Fruit fly (Drosophila melanogaster) whole organism, embryonic: ENCODE data around the gene DPCoAC.
A peak's percentile ranks its signal among the peaks of the same experiment; 100 is the strongest.

Experiments used
- B-H1 ChIP-seq: fragments of 200-800 bp; sonication (Bioruptor generic); IDR thresholded peaks from 3 replicates; pipeline ENCODE4 v1.3.6; 2022; ENCODE audit warnings: missing biosample characterization, missing genetic modification characterization
- BEAF-32 ChIP-seq: fragments of 200-800 bp; sonication (Bioruptor generic); optimal IDR thresholded peaks from 3 replicates; lab custom pipeline; 2017; ENCODE audit warnings: missing biosample characterization, missing genetic modification characterization, mild to moderate bottlenecking, moderate library complexity, missing genetic modification reagents
- CG10543 ChIP-seq: fragments of 200-800 bp; sonication (Bioruptor generic); optimal IDR thresholded peaks from 3 replicates; lab custom pipeline; 2017; ENCODE audit warnings: missing biosample characterization, mild to moderate bottlenecking, missing genetic modification characterization, moderate library complexity
- CG12155 ChIP-seq: fragments of 200-800 bp; sonication (Bioruptor generic); optimal IDR thresholded peaks from 3 replicates; lab custom pipeline; 2016; ENCODE audit warnings: missing biosample characterization, missing genetic modification characterization
- CG12769 ChIP-seq: fragments of 200-800 bp; sonication (Bioruptor generic); optimal IDR thresholded peaks from 2 replicates; lab custom pipeline; 2019; ENCODE audit warnings: missing biosample characterization, mild to moderate bottlenecking, missing genetic modification characterization, moderate library complexity
- CG13287 ChIP-seq: fragments of 200-800 bp; sonication (Bioruptor generic); IDR thresholded peaks from 2 replicates; pipeline ENCODE4 v1.3.6; 2022; ENCODE audit warnings: missing biosample characterization, missing genetic modification characterization; ENCODE audit not compliant: partially characterized antibody
- CG16815 ChIP-seq: fragments of 200-800 bp; sonication (Bioruptor generic); optimal IDR thresholded peaks from 3 replicates; lab custom pipeline; 2017; ENCODE audit warnings: missing biosample characterization, mild to moderate bottlenecking, missing genetic modification characterization
- CG17912 ChIP-seq: fragments of 200-800 bp; sonication (Bioruptor generic); optimal IDR thresholded peaks from 2 replicates; lab custom pipeline; 2018; ENCODE audit warnings: missing biosample characterization, mild to moderate bottlenecking, missing genetic modification characterization
- CG2875 ChIP-seq: fragments of 200-800 bp; sonication (Bioruptor generic); optimal IDR thresholded peaks from 2 replicates; lab custom pipeline; 2017; ENCODE audit warnings: missing biosample characterization, mild to moderate bottlenecking, missing genetic modification characterization, missing genetic modification reagents
- CG30403 ChIP-seq: fragments of 200-800 bp; sonication (Bioruptor generic); optimal IDR thresholded peaks from 3 replicates; lab custom pipeline; 2016; ENCODE audit warnings: missing biosample characterization, missing genetic modification characterization
- CG31365 ChIP-seq: fragments of 200-800 bp; sonication (Bioruptor generic); optimal IDR thresholded peaks from 2 replicates; lab custom pipeline; 2018; ENCODE audit warnings: missing biosample characterization, mild to moderate bottlenecking, missing genetic modification characterization
- CG32532 ChIP-seq: fragments of 200-800 bp; sonication (Bioruptor generic); IDR thresholded peaks from 2 replicates; pipeline ENCODE4 v1.3.6; 2022; ENCODE audit warnings: missing biosample characterization, missing genetic modification characterization
- CG34224 ChIP-seq: fragments of 200-800 bp; sonication (Bioruptor generic); IDR thresholded peaks from 3 replicates; pipeline ENCODE4 v1.3.6; 2022; ENCODE audit warnings: missing biosample characterization, missing genetic modification characterization; ENCODE audit not compliant: partially characterized antibody
- CG34376 ChIP-seq: fragments of 200-800 bp; sonication (Bioruptor generic); optimal IDR thresholded peaks from 2 replicates; lab custom pipeline; 2018; ENCODE audit warnings: missing biosample characterization, mild to moderate bottlenecking, missing genetic modification characterization
- CG4328 ChIP-seq: fragments of 200-800 bp; sonication (Bioruptor generic); optimal IDR thresholded peaks from 3 replicates; lab custom pipeline; 2017; ENCODE audit warnings: missing biosample characterization, missing genetic modification reagents, missing genetic modification characterization
- CG4730 ChIP-seq: fragments of 200-800 bp; sonication (Bioruptor generic); IDR thresholded peaks from 2 replicates; pipeline ENCODE4 v1.3.6; 2022; ENCODE audit warnings: missing biosample characterization, missing genetic modification characterization
- CG5953 ChIP-seq: fragments of 200-800 bp; sonication (Bioruptor generic); IDR thresholded peaks from 2 replicates; pipeline ENCODE4 v1.3.6; 2022; ENCODE audit warnings: missing biosample characterization, missing genetic modification characterization
- CG6683 ChIP-seq: fragments of 200-800 bp; sonication (Bioruptor generic); optimal IDR thresholded peaks from 2 replicates; lab custom pipeline; 2017; ENCODE audit warnings: missing biosample characterization, mild to moderate bottlenecking, missing genetic modification characterization, missing genetic modification reagents
- CG6689 ChIP-seq: fragments of 200-800 bp; sonication (Bioruptor generic); IDR thresholded peaks from 2 replicates; pipeline ENCODE4 v1.3.6; 2022; ENCODE audit warnings: missing biosample characterization, missing genetic modification characterization
- CG6813 ChIP-seq: fragments of 200-800 bp; sonication (Bioruptor generic); optimal IDR thresholded peaks from 2 replicates; lab custom pipeline; 2017; ENCODE audit warnings: missing biosample characterization, missing genetic modification characterization, mild to moderate bottlenecking, moderate library complexity, missing genetic modification reagents
- CG7963 ChIP-seq: fragments of 200-800 bp; sonication (Bioruptor generic); IDR thresholded peaks from 3 replicates; pipeline ENCODE4 v1.3.6; 2022; ENCODE audit warnings: missing biosample characterization, missing genetic modification characterization; ENCODE audit not compliant: partially characterized antibody
- CG8290 ChIP-seq, 3 experiments: fragments of 200-800 bp; sonication (Bioruptor generic); optimal IDR thresholded peaks; 2 replicates each; lab custom pipeline; 2016 to 2019; ENCODE audit warnings: missing biosample characterization in 3 of 3, missing genetic modification characterization in 3 of 3, mild to moderate bottlenecking in 2 of 3, moderate library complexity in 1 of 3
- Deaf1 ChIP-seq: fragments of 200-800 bp; optimal IDR thresholded peaks from 3 replicates; lab custom pipeline; 2019; ENCODE audit warnings: missing biosample characterization, mild to moderate bottlenecking, missing genetic modification characterization, moderate library complexity
- Dref ChIP-seq: fragments of 200-800 bp; sonication (Bioruptor generic); IDR thresholded peaks from 2 replicates; pipeline ENCODE4 v1.3.6; 2022; ENCODE audit warnings: missing biosample characterization, missing genetic modification characterization
- Drgx ChIP-seq: fragments of 200-800 bp; sonication (Bioruptor generic); IDR thresholded peaks from 2 replicates; pipeline ENCODE4 v1.3.6; 2022; ENCODE audit warnings: missing biosample characterization, missing genetic modification characterization
- GATAe ChIP-seq: fragments of 200-800 bp; sonication (Bioruptor generic); conservative IDR thresholded peaks from 2 replicates; pipeline ENCODE4 v1.3.6; 2022; ENCODE audit warnings: missing biosample characterization, missing genetic modification characterization
- Hand ChIP-seq: fragments of 200-800 bp; sonication (Bioruptor generic); optimal IDR thresholded peaks from 2 replicates; lab custom pipeline; 2017; ENCODE audit warnings: mild to moderate bottlenecking, missing biosample characterization, missing genetic modification reagents, missing genetic modification characterization
- Hr3 ChIP-seq: fragments of 200-800 bp; sonication (Bioruptor generic); optimal IDR thresholded peaks from 3 replicates; lab custom pipeline; 2016; ENCODE audit warnings: missing biosample characterization, missing genetic modification characterization
- MBD-R2 ChIP-seq: fragments of 200-800 bp; sonication (Bioruptor generic); IDR thresholded peaks from 2 replicates; pipeline ENCODE4 v1.3.6; 2022; ENCODE audit warnings: missing biosample characterization, missing genetic modification characterization
- Med ChIP-seq: fragments of 200-800 bp; sonication (Bioruptor generic); peaks from one replicate; lab custom pipeline; 2016; ENCODE audit warnings: missing biosample characterization, missing genetic modification characterization, mild to moderate bottlenecking, inconsistent platforms, moderate library complexity
- Mes4 ChIP-seq: fragments of 200-800 bp; sonication (Bioruptor generic); optimal IDR thresholded peaks from 2 replicates; lab custom pipeline; 2016; ENCODE audit warnings: missing biosample characterization, missing genetic modification characterization
- Nf-YB ChIP-seq: fragments of 200-800 bp; sonication (Bioruptor generic); optimal IDR thresholded peaks from 3 replicates; lab custom pipeline; 2019; ENCODE audit warnings: missing biosample characterization, mild to moderate bottlenecking, missing genetic modification characterization, moderate library complexity
- Rfx ChIP-seq: fragments of 200-800 bp; sonication (Bioruptor generic); IDR thresholded peaks from 2 replicates; pipeline ENCODE4 v1.3.6; 2022; ENCODE audit warnings: missing biosample characterization, missing genetic modification characterization
- Side ChIP-seq: fragments of 200-800 bp; sonication (Bioruptor generic); optimal IDR thresholded peaks from 2 replicates; lab custom pipeline; 2016; ENCODE audit warnings: missing biosample characterization, missing genetic modification characterization
- Xrp1 ChIP-seq: fragments of 200-800 bp; sonication (Bioruptor generic); IDR thresholded peaks from 2 replicates; pipeline ENCODE4 v1.3.6; 2022; ENCODE audit warnings: missing biosample characterization, missing genetic modification characterization
- cato ChIP-seq: fragments of 200-800 bp; sonication (Bioruptor generic); optimal IDR thresholded peaks from 2 replicates; lab custom pipeline; 2016; ENCODE audit warnings: missing biosample characterization, missing genetic modification characterization, borderline replicate concordance
- da ChIP-seq: fragments of 200-800 bp; sonication (Bioruptor generic); optimal IDR thresholded peaks from 2 replicates; lab custom pipeline; 2016; ENCODE audit warnings: missing biosample characterization, missing genetic modification characterization
- emc ChIP-seq: fragments of 200-800 bp; sonication (Bioruptor generic); optimal IDR thresholded peaks from 2 replicates; lab custom pipeline; 2016; ENCODE audit warnings: missing biosample characterization, missing genetic modification characterization
- fru ChIP-seq: fragments of >200 bp; optimal IDR thresholded peaks from 2 replicates; lab custom pipeline; 2017
- gem ChIP-seq: fragments of 200-800 bp; sonication (Bioruptor generic); optimal IDR thresholded peaks from 2 replicates; lab custom pipeline; 2019; ENCODE audit warnings: missing biosample characterization, mild to moderate bottlenecking, missing genetic modification characterization, moderate library complexity
- gro ChIP-seq: fragments of 200-800 bp; sonication (Bioruptor generic); optimal IDR thresholded peaks from 2 replicates; lab custom pipeline; 2016; ENCODE audit warnings: missing biosample characterization, missing genetic modification characterization
- gt ChIP-seq: fragments of 200-800 bp; sonication (Bioruptor generic); IDR thresholded peaks from 2 replicates; pipeline ENCODE4 v1.3.6; 2022; ENCODE audit warnings: missing biosample characterization, missing genetic modification characterization
- kay ChIP-seq: fragments of 200-800 bp; sonication (Bioruptor generic); optimal IDR thresholded peaks from 2 replicates; lab custom pipeline; 2016; ENCODE audit warnings: missing biosample characterization, missing genetic modification characterization
- nom ChIP-seq: fragments of 200-800 bp; sonication (Bioruptor generic); optimal IDR thresholded peaks from 2 replicates; lab custom pipeline; 2017; ENCODE audit warnings: missing biosample characterization, missing genetic modification characterization, mild to moderate bottlenecking, moderate library complexity, missing genetic modification reagents
- org-1 ChIP-seq: fragments of 200-800 bp; sonication (Bioruptor generic); optimal IDR thresholded peaks from 2 replicates; lab custom pipeline; 2017; ENCODE audit warnings: missing biosample characterization, missing genetic modification characterization
- pum ChIP-seq: fragments of 200-800 bp; sonication (Bioruptor generic); optimal IDR thresholded peaks from 2 replicates; lab custom pipeline; 2016; ENCODE audit warnings: missing biosample characterization, missing genetic modification characterization
- ro ChIP-seq: fragments of 200-800 bp; sonication (Bioruptor generic); IDR thresholded peaks from 2 replicates; pipeline ENCODE4 v1.3.6; 2022; ENCODE audit warnings: missing biosample characterization, missing genetic modification characterization
- scrt ChIP-seq: fragments of 200-800 bp; sonication (Bioruptor generic); optimal IDR thresholded peaks from 2 replicates; lab custom pipeline; 2018; ENCODE audit warnings: missing biosample characterization, mild to moderate bottlenecking, missing genetic modification characterization, moderate library complexity
- slbo ChIP-seq: fragments of 200-800 bp; sonication (Bioruptor generic); IDR thresholded peaks from 2 replicates; pipeline ENCODE4 v1.3.6; 2022; ENCODE audit warnings: missing biosample characterization, missing genetic modification characterization
- sr ChIP-seq: fragments of 200-800 bp; sonication (Bioruptor generic); IDR thresholded peaks from 3 replicates; pipeline ENCODE4 v1.3.6; 2022; ENCODE audit warnings: missing biosample characterization, missing genetic modification characterization
- zfh2 ChIP-seq: fragments of 200-800 bp; sonication (Bioruptor generic); optimal IDR thresholded peaks from 2 replicates; lab custom pipeline; 2016; ENCODE audit warnings: missing biosample characterization, missing genetic modification characterization

The DPCoAC gene

DNA sequence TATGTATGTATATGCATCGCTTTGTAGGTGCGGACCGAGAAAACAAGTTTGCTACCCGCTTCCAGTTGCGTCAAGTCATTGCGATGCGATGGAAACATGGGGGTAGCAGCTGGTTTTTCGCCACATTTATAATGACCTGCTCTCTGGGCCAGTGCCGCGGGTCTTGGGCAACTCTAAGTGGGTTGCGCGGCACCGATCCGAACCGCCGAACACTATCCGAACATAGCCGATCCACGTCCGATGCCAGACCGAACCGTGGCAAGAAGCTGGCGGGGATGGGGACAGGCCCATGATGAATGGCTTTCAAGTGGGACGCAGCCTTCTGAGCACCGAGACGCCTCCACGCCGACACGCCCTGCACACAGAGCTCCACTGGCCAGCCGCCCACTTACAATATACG lies 46.6 kb upstream of the DPCoAC start:
- TF ChIP-seq CG10543: peak; percentile 87
- no peak for TF ChIP-seq CG16815 (GFP tag; lab: Kevin White, UChicago)
- TF ChIP-seq Deaf1: peak; percentile 96
- no peak for TF ChIP-seq CG34224 (GFP tag; lab: Robert Waterston, UW)
- TF ChIP-seq CG5953 (GFP tag; lab: Robert Waterston, UW): no peak
- no peak for TF ChIP-seq B-H1
- TF ChIP-seq nom (GFP tag; lab: Kevin White, UChicago): peak; percentile 47
- no peak for TF ChIP-seq zfh2
- no peak for TF ChIP-seq CG8290 (GFP tag; optimal IDR thresholded peaks at IDR 0.05; lab: Kevin White, UChicago)
- TF ChIP-seq CG8290 (tag; optimal IDR thresholded peaks at IDR 0.05; lab: Kevin White, UChicago): peak in 1 of 2 experiments; percentile 46
- TF ChIP-seq gem: no peak
- no peak for TF ChIP-seq BEAF-32
- TF ChIP-seq Med (GFP tag; lab: Kevin White, UChicago): peak; percentile 79
- TF ChIP-seq CG17912 (GFP tag; lab: Kevin White, UChicago): no peak
- no peak for TF ChIP-seq CG7963 (GFP tag; lab: Robert Waterston, UW)
- no peak for TF ChIP-seq Mes4
- no peak for TF ChIP-seq fru
- no peak for TF ChIP-seq Xrp1 (GFP tag; lab: Robert Waterston, UW)
- TF ChIP-seq CG34376 (GFP tag; lab: Kevin White, UChicago): no peak
- TF ChIP-seq sr (GFP tag; lab: Robert Waterston, UW): peak; percentile 98
- TF ChIP-seq Hand (GFP tag; lab: Kevin White, UChicago): no peak
- peak; percentile 89 for TF ChIP-seq CG12769
- no peak for TF ChIP-seq CG2875 (GFP tag; lab: Kevin White, UChicago)
- no peak for TF ChIP-seq Nf-YB (GFP tag; lab: Kevin White, UChicago)
- TF ChIP-seq ro (GFP tag; lab: Robert Waterston, UW): no peak
- no peak; the same call in 1 of the 2 replicates for TF ChIP-seq CG13287 (GFP tag; lab: Robert Waterston, UW)
- no peak for TF ChIP-seq CG12155 (GFP tag; lab: Kevin White, UChicago)
- TF ChIP-seq Rfx (GFP tag; lab: Robert Waterston, UW): peak; percentile 35; the same call in 1 of the 2 replicates
- no peak for TF ChIP-seq CG31365 (tag; lab: Kevin White, UChicago)
- no peak for TF ChIP-seq CG4730 (GFP tag; lab: Robert Waterston, UW)
- no peak for TF ChIP-seq CG6689 (GFP tag; lab: Robert Waterston, UW)
- 0 out of 2 replicates have a peak, but pooled peaks have one; percentile 15 for TF ChIP-seq slbo (GFP tag; lab: Robert Waterston, UW)
- TF ChIP-seq CG4328 (GFP tag; lab: Kevin White, UChicago): no peak
- no peak for TF ChIP-seq CG6813 (GFP tag; lab: Kevin White, UChicago)
- no peak for TF ChIP-seq gro (GFP tag; lab: Kevin White, UChicago)
- TF ChIP-seq Side (GFP tag; lab: Kevin White, UChicago): no peak
- peak; percentile 24; the same call in 1 of the 2 replicates for TF ChIP-seq CG32532 (GFP tag; lab: Robert Waterston, UW)
- TF ChIP-seq Hr3 (GFP tag; lab: Kevin White, UChicago): no peak
- no peak for TF ChIP-seq da (GFP tag; lab: Kevin White, UChicago)
- no peak for TF ChIP-seq GATAe (GFP tag; lab: Robert Waterston, UW)
- TF ChIP-seq CG6683 (GFP tag; lab: Kevin White, UChicago): no peak
- peak; percentile 36; the same call in 1 of the 2 replicates for TF ChIP-seq Drgx (GFP tag; lab: Robert Waterston, UW)
- no peak for TF ChIP-seq scrt
- no peak for TF ChIP-seq cato (GFP tag; lab: Kevin White, UChicago)
- TF ChIP-seq pum (GFP tag; lab: Kevin White, UChicago): no peak
- no peak for TF ChIP-seq gt (GFP tag; lab: Robert Waterston, UW)
- no peak for TF ChIP-seq Dref (GFP tag; lab: Robert Waterston, UW)
- TF ChIP-seq kay (GFP tag; lab: Kevin White, UChicago): no peak
- TF ChIP-seq org-1: no peak
- no peak for TF ChIP-seq emc (GFP tag; lab: Kevin White, UChicago)
- TF ChIP-seq CG30403 (GFP tag; lab: Kevin White, UChicago): no peak
- TF ChIP-seq MBD-R2 (GFP tag; lab: Robert Waterston, UW): no peak
